Fruit fly (Drosophila melanogaster): ENCODE data around the gene CLIP-190.
A peak's percentile ranks its signal among the peaks of the same experiment; 100 is the strongest.

The CLIP-190 gene

dm6 chr2L:17429788-17430587 is 45.5 kb downstream of the CLIP-190 start (continued):
- TF ChIP-seq chif (GFP tag; optimal IDR thresholded peaks at IDR 0.05): peak; percentile 54 to 58
- TF ChIP-seq CG3163 (GFP tag; optimal IDR thresholded peaks at IDR 0.05): peak; percentile 14
- peak; percentile 73 for TF ChIP-seq CG11398 (GFP tag; optimal IDR thresholded peaks at IDR 0.05)
- TF ChIP-seq zen2 (GFP tag; IDR thresholded peaks at IDR 0.05; ENCODE audit: partially characterized antibody): no peak
- peak; percentile 93; the same call in 2 of the 3 replicates for TF ChIP-seq jigr1 (GFP tag; IDR thresholded peaks at IDR 0.05)
- peak; percentile 93 for TF ChIP-seq ase (GFP tag; IDR thresholded peaks at IDR 0.05)
- no peak for TF ChIP-seq Elba2 (GFP tag; optimal IDR thresholded peaks at IDR 0.05)
- TF ChIP-seq CG17186 (GFP tag; optimal IDR thresholded peaks at IDR 0.05): peak; percentile 60
- peak; percentile 55 for TF ChIP-seq Taf1 (GFP tag; IDR thresholded peaks at IDR 0.05)
- TF ChIP-seq bsh (GFP tag; optimal IDR thresholded peaks at IDR 0.05): peak; percentile 73 to 97
- TF ChIP-seq CG6254 (GFP tag; optimal IDR thresholded peaks at IDR 0.05): peak; percentile 89
- peak; percentile 26 for TF ChIP-seq Bdp1 (GFP tag; optimal IDR thresholded peaks at IDR 0.05)
- TF ChIP-seq ewg (GFP tag; optimal IDR thresholded peaks at IDR 0.05): peak; percentile 84
- TF ChIP-seq gsb-n (tag; optimal IDR thresholded peaks at IDR 0.05): peak; percentile 90
- peak; percentile 85 for TF ChIP-seq CG7987 (GFP tag; optimal IDR thresholded peaks at IDR 0.05)
- TF ChIP-seq croc (GFP tag; conservative IDR thresholded peaks at IDR 0.05): peak; percentile 93
- no peak for TF ChIP-seq CG16813 (GFP tag; IDR thresholded peaks at IDR 0.05; ENCODE audit: partially characterized antibody)
- TF ChIP-seq p53 (GFP tag; optimal IDR thresholded peaks at IDR 0.05): no peak
- peak; percentile 48 to 51 for TF ChIP-seq Pdp1 (GFP tag; optimal IDR thresholded peaks at IDR 0.05)
- peak; percentile 99 for TF ChIP-seq CG11504 (tag; optimal IDR thresholded peaks at IDR 0.05)
- no peak for TF ChIP-seq btn (GFP tag; optimal IDR thresholded peaks at IDR 0.05)
- peak; percentile 77 for TF ChIP-seq CG4404 (GFP tag; IDR thresholded peaks at IDR 0.05)
- peak; percentile 94 for TF ChIP-seq HHEX (GFP tag; optimal IDR thresholded peaks at IDR 0.05)
- TF ChIP-seq ash1 (GFP tag; optimal IDR thresholded peaks at IDR 0.05): no peak
- peak; percentile 16; the same call in 1 of the 3 replicates for TF ChIP-seq CG2199 (GFP tag; IDR thresholded peaks at IDR 0.05)
- TF ChIP-seq CG8478 (optimal IDR thresholded peaks at IDR 0.05): no peak
- TF ChIP-seq Meics (GFP tag; optimal IDR thresholded peaks at IDR 0.05): peak; percentile 96
- peak; percentile 54; the same call in 2 of the 3 replicates for TF ChIP-seq zfh1 (GFP tag; IDR thresholded peaks at IDR 0.05)
- peak; percentile 40 for TF ChIP-seq tup (GFP tag; optimal IDR thresholded peaks at IDR 0.05)
- peak; percentile 6 for TF ChIP-seq YL-1 (GFP tag; optimal IDR thresholded peaks at IDR 0.05)
- peak; percentile 88 for TF ChIP-seq CG30020 (tag; optimal IDR thresholded peaks at IDR 0.05)
- no peak for TF ChIP-seq CG17912 (GFP tag; optimal IDR thresholded peaks at IDR 0.05)
- TF ChIP-seq CG16863 (GFP tag; optimal IDR thresholded peaks at IDR 0.05): peak; percentile 36
- no peak for TF ChIP-seq HmgD (GFP tag; optimal IDR thresholded peaks at IDR 0.05)
- TF ChIP-seq onecut (GFP tag; IDR thresholded peaks at IDR 0.05): peak; percentile 63
- peak; percentile 65 for TF ChIP-seq Sry-β (GFP tag; optimal IDR thresholded peaks at IDR 0.05)
- TF ChIP-seq Lpt (GFP tag; optimal IDR thresholded peaks at IDR 0.05): no peak
- TF ChIP-seq bab2 (GFP tag; optimal IDR thresholded peaks at IDR 0.05): peak; percentile 67
- TF ChIP-seq hb (GFP tag; IDR thresholded peaks at IDR 0.05; ENCODE audit: partially characterized antibody): no peak
- peak; percentile 58; the same call in 1 of the 2 replicates for TF ChIP-seq dati (GFP tag; IDR thresholded peaks at IDR 0.05)
- peak; percentile 96 for TF ChIP-seq org-1 (GFP tag; optimal IDR thresholded peaks at IDR 0.05)
- TF ChIP-seq CG1602 (GFP tag; optimal IDR thresholded peaks at IDR 0.05): peak; percentile 84
- TF ChIP-seq ttk (GFP tag; IDR thresholded peaks at IDR 0.05): peak; percentile 95
- TF ChIP-seq Xrp1 (GFP tag; IDR thresholded peaks at IDR 0.05): peak; percentile 94
- TF ChIP-seq lmd (GFP tag; IDR thresholded peaks at IDR 0.05): peak; percentile 94
- TF ChIP-seq peb (GFP tag; IDR thresholded peaks at IDR 0.05): peak; percentile 92
- TF ChIP-seq CG9817 (tag; optimal IDR thresholded peaks at IDR 0.05): peak; percentile 85
- TF ChIP-seq ken (GFP tag; IDR thresholded peaks at IDR 0.05): peak; percentile 52; the same call in 2 of the 3 replicates
- no peak for TF ChIP-seq mld (GFP tag; IDR thresholded peaks at IDR 0.05; ENCODE audit: partially characterized antibody)
